Fruit fly (Drosophila melanogaster) whole organism, prepupa: ENCODE data around the gene CG32295.

Experiments
- Blimp-1 ChIP-seq: fragments of 200-800 bp; sonication (Bioruptor generic); optimal IDR thresholded peaks from 3 replicates; lab custom pipeline; 2017; ENCODE audit warnings: missing biosample characterization, missing genetic modification characterization, mild to moderate bottlenecking, moderate library complexity, missing genetic modification reagents
- CG10631 ChIP-seq: fragments of 200-800 bp; sonication (Bioruptor generic); optimal IDR thresholded peaks from 2 replicates; lab custom pipeline; 2016; ENCODE audit warnings: missing biosample characterization, missing genetic modification characterization
- CG10669 ChIP-seq: fragments of 200-800 bp; sonication (Bioruptor generic); optimal IDR thresholded peaks from 3 replicates; lab custom pipeline; 2018; ENCODE audit warnings: missing biosample characterization, mild to moderate bottlenecking, missing genetic modification characterization, moderate library complexity
- CG11294 ChIP-seq: fragments of 200-800 bp; sonication (Bioruptor generic); IDR thresholded peaks from 2 replicates; pipeline ENCODE4 v1.3.6; 2022; ENCODE audit warnings: missing biosample characterization, missing genetic modification characterization
- CG11762 ChIP-seq: fragments of 200-800 bp; sonication (Bioruptor generic); optimal IDR thresholded peaks from 3 replicates; lab custom pipeline; 2016; ENCODE audit warnings: missing biosample characterization, missing genetic modification characterization; ENCODE audit not compliant: insufficient read depth
- CG11902 ChIP-seq: fragments of 200-800 bp; sonication (Bioruptor generic); optimal IDR thresholded peaks from 3 replicates; lab custom pipeline; 2016; ENCODE audit warnings: missing biosample characterization, missing genetic modification characterization
- CG15336 ChIP-seq: fragments of 200-800 bp; sonication (Bioruptor generic); IDR thresholded peaks from 2 replicates; pipeline ENCODE4 v1.3.6; 2022; ENCODE audit warnings: missing biosample characterization, missing genetic modification characterization
- CG1621 ChIP-seq: fragments of 200-800 bp; sonication (Bioruptor generic); optimal IDR thresholded peaks from 3 replicates; lab custom pipeline; 2018; ENCODE audit warnings: missing biosample characterization, mild to moderate bottlenecking, missing genetic modification characterization
- CG16779 ChIP-seq: fragments of 200-800 bp; sonication (Bioruptor generic); optimal IDR thresholded peaks from 3 replicates; lab custom pipeline; 2017; ENCODE audit warnings: missing biosample characterization, mild to moderate bottlenecking, missing genetic modification characterization
- CG3032 ChIP-seq: fragments of 200-800 bp; optimal IDR thresholded peaks from 2 replicates; lab custom pipeline; 2019; ENCODE audit warnings: missing biosample characterization, mild to moderate bottlenecking, missing genetic modification characterization, moderate library complexity
- CG31627 ChIP-seq: fragments of 200-800 bp; sonication (Bioruptor generic); optimal IDR thresholded peaks from 3 replicates; lab custom pipeline; 2016; ENCODE audit warnings: missing biosample characterization, missing genetic modification characterization
- CG34406 ChIP-seq: fragments of 200-800 bp; sonication (Bioruptor generic); optimal IDR thresholded peaks from 3 replicates; lab custom pipeline; 2016; ENCODE audit warnings: missing biosample characterization, missing genetic modification characterization
- CG3919 ChIP-seq: fragments of 200-800 bp; sonication (Bioruptor generic); optimal IDR thresholded peaks from 3 replicates; lab custom pipeline; 2016; ENCODE audit warnings: missing biosample characterization, missing genetic modification characterization
- CG6276 ChIP-seq: fragments of 200-800 bp; sonication (Bioruptor generic); optimal IDR thresholded peaks from 2 replicates; lab custom pipeline; 2017; ENCODE audit warnings: missing biosample characterization, mild to moderate bottlenecking, missing genetic modification characterization
- CG6792 ChIP-seq: fragments of 200-800 bp; sonication (Bioruptor generic); optimal IDR thresholded peaks from 3 replicates; lab custom pipeline; 2016; ENCODE audit warnings: missing biosample characterization, missing genetic modification characterization
- CG6808 ChIP-seq: fragments of 200-800 bp; sonication (Bioruptor generic); optimal IDR thresholded peaks from 3 replicates; lab custom pipeline; 2017; ENCODE audit warnings: missing biosample characterization, missing genetic modification characterization, mild to moderate bottlenecking, moderate library complexity, missing genetic modification reagents
- CG8319 ChIP-seq: fragments of 200-800 bp; sonication (Bioruptor generic); optimal IDR thresholded peaks from 3 replicates; lab custom pipeline; 2016; ENCODE audit warnings: missing biosample characterization, missing genetic modification characterization
- CG8632 ChIP-seq: fragments of 200-800 bp; sonication (Bioruptor generic); optimal IDR thresholded peaks from 3 replicates; lab custom pipeline; 2016; ENCODE audit warnings: missing biosample characterization, missing genetic modification characterization
- Eip75B ChIP-seq: fragments of 200-800 bp; sonication (Bioruptor generic); optimal IDR thresholded peaks from 3 replicates; lab custom pipeline; 2016; ENCODE audit warnings: missing biosample characterization, missing genetic modification characterization
- Eip78C ChIP-seq: fragments of 200-800 bp; sonication (Bioruptor generic); peaks from one replicate; lab custom pipeline; 2016; ENCODE audit warnings: missing biosample characterization, missing genetic modification characterization
- Eip93F ChIP-seq: fragments of 200-800 bp; sonication (Bioruptor generic); optimal IDR thresholded peaks from 2 replicates; lab custom pipeline; 2016; ENCODE audit warnings: missing biosample characterization, mild to moderate bottlenecking, missing genetic modification characterization
- Ets21C ChIP-seq: fragments of 200-800 bp; sonication (Bioruptor generic); optimal IDR thresholded peaks from 3 replicates; lab custom pipeline; 2016; ENCODE audit warnings: missing biosample characterization, missing genetic modification characterization
- Ets96B ChIP-seq: fragments of 200-800 bp; optimal IDR thresholded peaks from 2 replicates; lab custom pipeline; 2019; ENCODE audit warnings: missing biosample characterization, mild to moderate bottlenecking, missing genetic modification characterization, moderate library complexity
- Gug ChIP-seq: fragments of 200-800 bp; sonication (Bioruptor generic); IDR thresholded peaks from 2 replicates; pipeline ENCODE4 v1.3.6; 2022; ENCODE audit warnings: missing biosample characterization, missing genetic modification characterization
- Hr38 ChIP-seq: sonication (Bioruptor generic); optimal IDR thresholded peaks from 2 replicates; lab custom pipeline; 2016; ENCODE audit warnings: missing biosample characterization, missing genetic modification characterization
- Hr39 ChIP-seq: fragments of 200-800 bp; sonication (Bioruptor generic); optimal IDR thresholded peaks from 2 replicates; lab custom pipeline; 2016; ENCODE audit warnings: missing biosample characterization, missing genetic modification characterization
- Lpt ChIP-seq: fragments of 200-800 bp; sonication (Bioruptor generic); optimal IDR thresholded peaks from 3 replicates; lab custom pipeline; 2016; ENCODE audit warnings: missing biosample characterization, missing genetic modification characterization
- Met ChIP-seq: fragments of 200-800 bp; sonication (Bioruptor generic); optimal IDR thresholded peaks from 3 replicates; lab custom pipeline; 2016; ENCODE audit warnings: missing biosample characterization, missing genetic modification characterization
- Sox102F ChIP-seq: fragments of 200-800 bp; sonication (Bioruptor generic); optimal IDR thresholded peaks from 2 replicates; lab custom pipeline; 2016; ENCODE audit warnings: missing biosample characterization, mild to moderate bottlenecking, missing genetic modification characterization
- Sox14 ChIP-seq: fragments of 200-800 bp; sonication (Bioruptor generic); optimal IDR thresholded peaks from 3 replicates; lab custom pipeline; 2016; ENCODE audit warnings: missing biosample characterization, missing genetic modification characterization
- Sox15 ChIP-seq: fragments of 200-800 bp; sonication (Bioruptor generic); optimal IDR thresholded peaks from 3 replicates; lab custom pipeline; 2016; ENCODE audit warnings: missing biosample characterization, missing genetic modification characterization
- achi ChIP-seq: fragments of 200-800 bp; sonication (Bioruptor generic); optimal IDR thresholded peaks from 3 replicates; lab custom pipeline; 2016; ENCODE audit warnings: missing biosample characterization, missing genetic modification characterization
- acj6 ChIP-seq: fragments of 200-800 bp; sonication (Bioruptor generic); optimal IDR thresholded peaks from 3 replicates; lab custom pipeline; 2016; ENCODE audit warnings: missing biosample characterization, missing genetic modification characterization
- dac ChIP-seq: fragments of 200-800 bp; sonication (Bioruptor generic); optimal IDR thresholded peaks from 2 replicates; lab custom pipeline; 2017; ENCODE audit warnings: missing biosample characterization, mild to moderate bottlenecking, missing genetic modification characterization
- dsx ChIP-seq: fragments of 200-800 bp; optimal IDR thresholded peaks from 3 replicates; lab custom pipeline; 2019; ENCODE audit warnings: missing biosample characterization, mild to moderate bottlenecking, missing genetic modification characterization, moderate library complexity; ENCODE audit not compliant: poor library complexity, severe bottlenecking
- eg ChIP-seq: fragments of 200-800 bp; sonication (Bioruptor generic); IDR thresholded peaks from 3 replicates; pipeline ENCODE4 v1.3.6; 2022; ENCODE audit warnings: missing biosample characterization, missing genetic modification characterization
- fd59A ChIP-seq: fragments of 200-800 bp; sonication (Bioruptor generic); optimal IDR thresholded peaks from 2 replicates; lab custom pipeline; 2017; ENCODE audit warnings: missing biosample characterization, mild to moderate bottlenecking, missing genetic modification characterization, missing genetic modification reagents
- fd85E ChIP-seq: fragments of 200-800 bp; sonication (Bioruptor generic); optimal IDR thresholded peaks from 3 replicates; lab custom pipeline; 2016; ENCODE audit warnings: missing biosample characterization, missing genetic modification characterization
- lz ChIP-seq: fragments of 200-800 bp; sonication (Bioruptor generic); optimal IDR thresholded peaks from 3 replicates; lab custom pipeline; 2016; ENCODE audit warnings: missing biosample characterization, missing genetic modification characterization
- net ChIP-seq: fragments of 200-800 bp; sonication (Bioruptor generic); optimal IDR thresholded peaks from 3 replicates; lab custom pipeline; 2016; ENCODE audit warnings: missing biosample characterization, missing genetic modification characterization
- pdm3 ChIP-seq: fragments of 200-800 bp; sonication (Bioruptor generic); optimal IDR thresholded peaks from 3 replicates; lab custom pipeline; 2016; ENCODE audit warnings: missing biosample characterization, missing genetic modification characterization
- salr ChIP-seq, 2 experiments: fragments of 200-800 bp; sonication (Bioruptor generic); optimal IDR thresholded peaks; 3 replicates each; lab custom pipeline; 2016 to 2018; ENCODE audit warnings: missing biosample characterization in 2 of 2, missing genetic modification characterization in 2 of 2, mild to moderate bottlenecking in 1 of 2
- ss ChIP-seq, 2 experiments: fragments of 200-800 bp; sonication (Bioruptor generic); optimal IDR thresholded peaks; 2 replicates in 1 of 2; 3 replicates in 1 of 2; lab custom pipeline; 2017 to 2018; ENCODE audit warnings: mild to moderate bottlenecking in 2 of 2, missing biosample characterization in 2 of 2, missing genetic modification characterization in 2 of 2, moderate library complexity in 1 of 2
- svp ChIP-seq: fragments of 200-800 bp; sonication (Bioruptor generic); peaks from one replicate; lab custom pipeline; 2016; ENCODE audit warnings: missing biosample characterization, missing genetic modification characterization
- vri ChIP-seq: fragments of 200-800 bp; sonication (Bioruptor generic); optimal IDR thresholded peaks from 3 replicates; lab custom pipeline; 2016; ENCODE audit warnings: missing biosample characterization, mild to moderate bottlenecking, missing genetic modification characterization

Gene CG32295

dm6 chr3L:2545077-2545453 is 18.3 kb upstream of the CG32295 start (continued):
- TF ChIP-seq dsx (GFP tag; lab: Kevin White, UChicago) (no peak), CG6276 (GFP tag; lab: Kevin White, UChicago) (no peak), CG11762 (GFP tag; lab: Kevin White, UChicago) (no peak), net (GFP tag; lab: Kevin White, UChicago) (no peak), achi (GFP tag; lab: Kevin White, UChicago) (no peak), CG8319 (GFP tag; lab: Kevin White, UChicago) (no peak), Sox102F (no peak), Eip78C (GFP tag; lab: Kevin White, UChicago) (peak; percentile 64), CG34406 (GFP tag; lab: Kevin White, UChicago) (no peak), CG11902 (no peak), CG10669 (GFP tag; lab: Kevin White, UChicago) (no peak), fd59A (GFP tag; lab: Kevin White, UChicago) (no peak), Lpt (no peak), CG1621 (tag; lab: Kevin White, UChicago) (no peak), CG3032 (no peak), CG6792 (GFP tag; lab: Kevin White, UChicago) (no peak)

dm6 chr3L:2544435-2545076 is 17.8 kb upstream of the CG32295 start:
- TF ChIP-seq Met (GFP tag; lab: Kevin White, UChicago): no peak
- no peak for TF ChIP-seq Ets21C (GFP tag; lab: Kevin White, UChicago)
- no peak for TF ChIP-seq CG1621 (tag; lab: Kevin White, UChicago)
- peak in 1 of 2 experiments; percentile 56 for TF ChIP-seq ss (GFP tag; optimal IDR thresholded peaks at IDR 0.05; lab: Kevin White, UChicago)

- no peak for TF ChIP-seq Eip75B (GFP tag; lab: Kevin White, UChicago)
- no peak for TF ChIP-seq CG31627
- no peak for TF ChIP-seq CG11902
- no peak for TF ChIP-seq CG10631
- no peak for TF ChIP-seq Ets96B (tag; lab: Kevin White, UChicago)
- TF ChIP-seq CG34406 (GFP tag; lab: Kevin White, UChicago): no peak
- no peak for TF ChIP-seq Sox15 (GFP tag; lab: Kevin White, UChicago)
- no peak for TF ChIP-seq dac (GFP tag; lab: Kevin White, UChicago)
- TF ChIP-seq CG3032: no peak
- TF ChIP-seq fd85E (GFP tag; lab: Kevin White, UChicago): no peak
- TF ChIP-seq CG6792 (GFP tag; lab: Kevin White, UChicago): no peak
- no peak for TF ChIP-seq CG11294 (GFP tag; lab: Robert Waterston, UW)
- no peak for TF ChIP-seq CG3919 (GFP tag; lab: Kevin White, UChicago)
- TF ChIP-seq ss (GFP tag; optimal IDR thresholded peaks at IDR 0.05; lab: Kevin White, UChicago): no peak
- TF ChIP-seq pdm3: no peak
- TF ChIP-seq Eip93F: no peak
- no peak for TF ChIP-seq net (GFP tag; lab: Kevin White, UChicago)
- no peak for TF ChIP-seq fd59A (GFP tag; lab: Kevin White, UChicago)
- TF ChIP-seq Met (GFP tag; lab: Kevin White, UChicago): no peak
- no peak for TF ChIP-seq CG8632 (GFP tag; lab: Kevin White, UChicago)
- TF ChIP-seq Hr39 (GFP tag; lab: Kevin White, UChicago): no peak
- no peak for TF ChIP-seq Blimp-1 (GFP tag; lab: Kevin White, UChicago)
- no peak for TF ChIP-seq CG6808 (GFP tag; lab: Kevin White, UChicago)
- TF ChIP-seq acj6: no peak
- TF ChIP-seq Sox14 (GFP tag; lab: Kevin White, UChicago): no peak
- TF ChIP-seq svp (GFP tag; lab: Kevin White, UChicago): no peak
- no peak for TF ChIP-seq Gug (GFP tag; lab: Robert Waterston, UW)
- no peak for TF ChIP-seq Hr38
- peak; percentile 16 for TF ChIP-seq achi (GFP tag; lab: Kevin White, UChicago)
- TF ChIP-seq dsx (GFP tag; lab: Kevin White, UChicago): no peak
- TF ChIP-seq CG16779 (tag; lab: Kevin White, UChicago): no peak
- peak; percentile 72 for TF ChIP-seq Eip78C (GFP tag; lab: Kevin White, UChicago)
- TF ChIP-seq eg (GFP tag; lab: Robert Waterston, UW): peak; percentile 33; the same call in 2 of the 3 replicates
- TF ChIP-seq CG15336 (GFP tag; lab: Robert Waterston, UW): peak; percentile 58; the same call in 1 of the 2 replicates
- TF ChIP-seq vri: no peak
- no peak for TF ChIP-seq CG10669 (GFP tag; lab: Kevin White, UChicago)
- no peak for TF ChIP-seq CG8319 (GFP tag; lab: Kevin White, UChicago)
- no peak for TF ChIP-seq Sox102F
- TF ChIP-seq lz (GFP tag; lab: Kevin White, UChicago): no peak
- no peak for TF ChIP-seq salr (GFP tag; optimal IDR thresholded peaks at IDR 0.05; lab: Kevin White, UChicago)
Observed at dm6 chr3L:2541361-2541760, 14.6 kb upstream of the CG32295 start.
